Worm (Caenorhabditis elegans): ENCODE results near the gene F37A4.2.
A peak's percentile ranks its signal among the peaks of the same experiment; 100 is the strongest.

The F37A4.2 gene

DNA sequence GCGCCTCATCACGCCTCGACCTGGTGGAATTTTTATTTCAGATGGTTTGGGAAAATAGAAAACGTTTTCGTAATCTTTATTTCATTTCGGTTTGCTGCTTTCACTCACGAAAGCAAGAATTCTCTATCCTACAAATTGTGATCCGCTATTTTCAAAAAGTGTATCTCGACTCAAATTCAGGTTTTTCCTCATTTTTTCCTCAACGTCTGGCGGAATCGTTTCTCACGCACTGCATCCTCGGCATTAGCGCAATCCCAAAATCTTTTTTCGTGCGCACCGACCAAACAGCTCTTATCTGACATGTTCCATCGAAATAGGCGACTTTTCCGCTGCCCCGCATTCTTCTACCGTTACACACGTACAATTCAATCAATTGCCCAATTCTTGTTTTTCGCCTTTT is 4.0 kb upstream of the F37A4.2 start, which contains the start of gene F37A4.3:
Gene F37A4.3 (plus strand): TSS at position 301 of the 400 bp plus-strand sequence.
- no peak for TF ChIP-seq ama-1 (optimal IDR thresholded peaks at IDR 0.05)
- TF ChIP-seq ama-1 (GFP tag; optimal IDR thresholded peaks at IDR 0.05) = no peak
- no peak for TF ChIP-seq hrde-1 (tag; optimal IDR thresholded peaks at IDR 0.05; ENCODE audit: borderline replicate concordance)
- no peak for TF ChIP-seq mes-4 (tag; optimal IDR thresholded peaks at IDR 0.05)
- no peak for TF ChIP-seq rcor-1 (GFP tag; IDR thresholded peaks at IDR 0.05)
- TF ChIP-seq K12H6.12 (tag; optimal IDR thresholded peaks at IDR 0.05) = no peak
- no peak for TF ChIP-seq F57A8.1 (GFP tag; optimal IDR thresholded peaks at IDR 0.05)
- TF ChIP-seq dox-1 (GFP tag; IDR thresholded peaks at IDR 0.05) = no peak
- TF ChIP-seq ceh-91 (GFP tag; IDR thresholded peaks at IDR 0.05) = no peak

DNA sequence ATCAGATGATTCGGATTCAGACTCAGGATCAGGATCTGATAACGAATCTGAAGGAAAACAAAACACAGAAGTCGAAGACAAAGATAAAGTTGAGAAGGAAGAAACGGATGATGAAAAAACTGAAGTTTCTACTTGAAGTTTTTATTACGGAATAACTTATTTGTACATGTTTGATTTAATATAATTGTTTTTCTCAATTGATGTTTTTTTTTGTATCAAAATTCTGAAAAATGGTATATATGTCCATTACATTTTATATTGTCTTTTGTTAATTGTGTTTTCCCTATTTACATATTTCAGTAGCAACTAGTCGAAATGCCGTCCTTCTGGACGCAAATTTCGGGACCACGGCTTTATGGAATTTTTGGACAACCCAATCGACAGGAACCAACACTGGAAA is 835 bp downstream of the F37A4.2 start, which contains the start of gene F37A4.1:
Gene F37A4.1 (plus strand): TSS at position 301 of the 400 bp plus-strand sequence.
- no peak for TF ChIP-seq hlh-26 (GFP tag; conservative IDR thresholded peaks at IDR 0.05)
- TF ChIP-seq attf-3 (GFP tag; conservative IDR thresholded peaks at IDR 0.05) = 0 out of 2 replicates have a peak, but pooled peaks have one; percentile 43

DNA sequence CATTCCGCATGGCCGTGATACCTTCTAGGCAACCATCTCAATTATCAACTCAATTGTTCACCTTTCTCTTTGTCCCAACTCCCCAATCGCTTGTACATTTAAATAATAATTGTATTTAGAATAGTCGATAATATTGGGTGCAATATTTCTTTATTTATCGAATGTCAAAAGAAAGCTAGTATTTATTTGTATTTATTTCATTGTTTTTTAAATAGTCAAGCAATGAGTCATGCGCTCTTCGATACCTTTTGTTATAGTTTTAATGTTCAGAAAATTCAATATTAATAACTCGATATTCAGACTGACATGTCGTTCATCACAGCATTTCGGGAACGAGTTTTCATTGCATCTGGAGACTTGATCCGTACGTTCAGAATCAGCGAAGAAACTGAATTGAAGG is 3.2 kb downstream of the F37A4.2 start, which contains the start of gene wdr-4:
Gene wdr-4 (plus strand): TSS at position 301 of the 400 bp plus-strand sequence.
- TF ChIP-seq F37B4.10 (GFP tag; IDR thresholded peaks at IDR 0.05) = no peak
- no peak for TF ChIP-seq attf-6 (GFP tag; IDR thresholded peaks at IDR 0.05)
- TF ChIP-seq F10E7.11 (tag; optimal IDR thresholded peaks at IDR 0.05) = no peak
- no peak for TF ChIP-seq rec-8 (tag; optimal IDR thresholded peaks at IDR 0.05)
- no peak for TF ChIP-seq tbx-9 (tag; optimal IDR thresholded peaks at IDR 0.05; ENCODE audit: borderline replicate concordance)
- no peak for TF ChIP-seq F52B5.7 (tag; optimal IDR thresholded peaks at IDR 0.05)
- TF ChIP-seq unc-62 (GFP tag; optimal IDR thresholded peaks at IDR 0.05) = no peak
- TF ChIP-seq F57A8.1 (GFP tag; optimal IDR thresholded peaks at IDR 0.05) = no peak
- no peak for TF ChIP-seq D2030.7 (GFP tag; IDR thresholded peaks at IDR 0.05)
- no peak for TF ChIP-seq F33H1.4 (GFP tag; IDR thresholded peaks at IDR 0.05)
- no peak for TF ChIP-seq F55B11.4 (tag; optimal IDR thresholded peaks at IDR 0.05; ENCODE audit: borderline replicate concordance, insufficient read depth)
- TF ChIP-seq nhr-90 (tag; optimal IDR thresholded peaks at IDR 0.05) = no peak
- no peak for TF ChIP-seq hlh-26 (GFP tag; conservative IDR thresholded peaks at IDR 0.05)
- TF ChIP-seq fkh-3 (tag; optimal IDR thresholded peaks at IDR 0.05) = no peak
- TF ChIP-seq chd-7 (tag; optimal IDR thresholded peaks at IDR 0.05) = no peak
- TF ChIP-seq repo-1 (tag; optimal IDR thresholded peaks at IDR 0.05) = no peak
- no peak for TF ChIP-seq pbrm-1 (GFP tag; IDR thresholded peaks at IDR 0.05)
- no peak for TF ChIP-seq madf-6 (GFP tag; IDR thresholded peaks at IDR 0.05)

DNA sequence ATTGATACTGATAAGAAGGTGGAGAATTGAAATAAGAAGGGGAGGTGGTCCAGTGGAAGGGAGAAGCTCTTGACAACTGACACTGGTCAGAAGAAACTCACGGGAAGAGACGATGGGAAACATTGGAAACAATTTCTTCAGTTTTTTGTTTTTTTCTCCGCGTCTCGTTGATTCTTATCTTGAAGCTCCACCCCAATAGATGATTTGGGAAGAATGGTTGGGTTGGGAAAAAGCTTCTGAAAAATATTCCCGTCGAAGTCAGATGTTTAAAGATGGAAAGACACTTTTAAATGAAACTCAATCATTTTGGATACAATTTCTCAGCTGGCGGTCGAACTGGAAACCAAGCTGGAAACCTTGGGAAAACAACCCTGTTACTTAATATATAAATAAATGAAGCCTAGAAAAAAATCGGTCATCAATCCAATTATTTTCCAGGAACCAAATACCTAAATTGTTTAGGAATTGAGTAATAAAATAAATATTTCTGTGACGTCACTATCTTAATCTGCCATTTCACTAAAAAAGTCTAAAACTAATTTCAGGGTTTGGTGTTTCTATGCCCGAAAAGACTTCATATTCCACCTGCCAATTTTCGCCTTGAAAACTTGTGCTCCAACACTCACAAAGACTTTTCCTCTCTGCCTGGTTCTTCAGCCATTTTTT is 8.1 kb downstream of the F37A4.2 start, which contains the start of the genes Y102E9.5 and odr-4:
Gene Y102E9.5 (minus strand): TSS at position 101 of the 666 bp plus-strand sequence.
Gene odr-4 (plus strand): TSS at position 616 of the 666 bp plus-strand sequence.
- no peak for TF ChIP-seq Y53F4B.3 (GFP tag; IDR thresholded peaks at IDR 0.05)
- TF ChIP-seq nhr-80 (tag; optimal IDR thresholded peaks at IDR 0.05) = peak; percentile 4

DNA sequence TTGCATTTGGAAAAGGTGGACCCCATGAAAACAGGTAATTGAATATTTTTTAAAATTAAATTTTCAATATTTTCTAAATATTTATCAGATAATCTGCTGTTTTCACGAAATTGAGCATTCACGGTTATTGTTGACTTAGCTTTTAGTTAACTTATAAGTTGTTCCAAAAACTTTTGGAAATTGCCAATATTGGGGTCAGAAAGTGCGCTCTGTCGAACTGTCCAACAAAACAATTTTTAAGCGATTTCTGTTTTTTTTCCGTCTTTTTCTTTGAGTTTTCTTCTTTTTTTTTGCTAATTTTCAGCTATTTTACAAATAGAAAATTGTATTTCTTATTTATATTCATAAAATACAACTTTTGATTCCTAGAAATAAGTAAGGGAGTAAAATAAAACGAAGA is 9.0 kb downstream of the F37A4.2 start:
- TF ChIP-seq tbx-9 (tag; optimal IDR thresholded peaks at IDR 0.05; ENCODE audit: borderline replicate concordance) (no peak), mcd-1 (GFP tag; IDR thresholded peaks at IDR 0.05) (0 out of 2 replicates have a peak, but pooled peaks have one; percentile 15), chd-7 (tag; optimal IDR thresholded peaks at IDR 0.05) (no peak)

All from whole organism, young adult.